Worm (Caenorhabditis elegans) whole organism, late embryonic: ENCODE data around the gene cpsf-4.

ENCODE experiments used
- ama-1 ChIP-seq: fragments of 150-350 bp; optimal IDR thresholded peaks from 2 replicates; lab custom pipeline; 2014
- dmd-4 ChIP-seq: sonication (generic microtip); optimal IDR thresholded peaks from 2 replicates; lab custom pipeline; 2016; ENCODE audit warnings: borderline replicate concordance, missing genetic modification characterization, missing compliant biosample characterization
- elt-2 ChIP-seq: sonication (generic microtip); optimal IDR thresholded peaks from 2 replicates; lab custom pipeline; 2016; ENCODE audit warnings: missing genetic modification reagents, missing genetic modification characterization, missing compliant biosample characterization
- hlh-13 ChIP-seq: fragments of 200-800 bp; sonication (Bioruptor generic); optimal IDR thresholded peaks from 2 replicates; lab custom pipeline; 2018; ENCODE audit warnings: mild to moderate bottlenecking, missing genetic modification characterization, missing compliant biosample characterization
- hlh-30 ChIP-seq: sonication (generic microtip); optimal IDR thresholded peaks from 2 replicates; lab custom pipeline; 2017; ENCODE audit warnings: antibody characterized with exemption, missing genetic modification characterization, missing compliant biosample characterization; ENCODE audit not compliant: insufficient read depth
- hlh-6 ChIP-seq: sonication (generic microtip); optimal IDR thresholded peaks from 2 replicates; lab custom pipeline; 2016; ENCODE audit warnings: missing genotype, missing genetic modification characterization, missing compliant biosample characterization
- pqm-1 ChIP-seq: sonication (generic microtip); optimal IDR thresholded peaks from 2 replicates; lab custom pipeline; 2016; ENCODE audit warnings: missing genetic modification characterization, missing compliant biosample characterization
- unc-55 ChIP-seq: sonication (generic microtip); optimal IDR thresholded peaks from 2 replicates; lab custom pipeline; 2017; ENCODE audit warnings: missing biosample characterization, missing genetic modification reagents, missing genetic modification characterization

- TF ChIP-seq ama-1 (lab: Kevin White, UChicago) (no peak), pqm-1 (tag; lab: Kevin White, UChicago) (no peak), elt-2 (tag; lab: Kevin White, UChicago) (no peak), unc-55 (GFP tag; lab: Kevin White, UChicago) (no peak), dmd-4 (tag; lab: Kevin White, UChicago) (no peak), hlh-6 (tag; lab: Kevin White, UChicago) (no peak), hlh-30 (no peak), hlh-13 (GFP tag; lab: Kevin White, UChicago) (no peak)
Measured at ce11 chrIV:12111477-12111876, 18.2 kb upstream of the cpsf-4 start, which contains the start of gene dlc-2.
